Fruit fly (Drosophila melanogaster) whole organism, adult: ENCODE results near the gene Hrs.

Source experiments
- CG11617 ChIP-seq: fragments of 200-800 bp; sonication (Bioruptor generic); optimal IDR thresholded peaks from 2 replicates; lab custom pipeline; 2017; ENCODE audit warnings: mild to moderate bottlenecking, missing biosample characterization, missing genetic modification reagents, missing genetic modification characterization
- CG12768 ChIP-seq: fragments of 200-800 bp; sonication (Bioruptor generic); optimal IDR thresholded peaks from 2 replicates; lab custom pipeline; 2017; ENCODE audit warnings: missing biosample characterization, missing genetic modification characterization, mild to moderate bottlenecking, moderate library complexity, missing genetic modification reagents
- CG14711 ChIP-seq: fragments of 200-800 bp; sonication (Bioruptor generic); optimal IDR thresholded peaks from 2 replicates; lab custom pipeline; 2018; ENCODE audit warnings: missing biosample characterization, mild to moderate bottlenecking, missing genetic modification characterization, moderate library complexity
- CG1620 ChIP-seq: fragments of 200-800 bp; sonication (Bioruptor generic); optimal IDR thresholded peaks from 2 replicates; lab custom pipeline; 2016; ENCODE audit warnings: missing biosample characterization, missing genetic modification characterization
- CG33017 ChIP-seq: fragments of 200-800 bp; sonication (Bioruptor generic); optimal IDR thresholded peaks from 2 replicates; lab custom pipeline; 2018; ENCODE audit warnings: missing biosample characterization, mild to moderate bottlenecking, missing genetic modification characterization, moderate library complexity
- CG5204 ChIP-seq: fragments of 200-800 bp; sonication (Bioruptor generic); optimal IDR thresholded peaks from 2 replicates; lab custom pipeline; 2016; ENCODE audit warnings: missing biosample characterization, missing genetic modification characterization
- CG7045 ChIP-seq: fragments of 200-800 bp; sonication (Bioruptor generic); optimal IDR thresholded peaks from 2 replicates; lab custom pipeline; 2017; ENCODE audit warnings: missing biosample characterization, mild to moderate bottlenecking, missing genetic modification characterization
- CG7101 ChIP-seq: fragments of 200-800 bp; sonication (Bioruptor generic); optimal IDR thresholded peaks from 2 replicates; lab custom pipeline; 2018; ENCODE audit warnings: missing biosample characterization, mild to moderate bottlenecking, missing genetic modification characterization, moderate library complexity
- Clk ChIP-seq: fragments of 200-800 bp; sonication (Bioruptor generic); optimal IDR thresholded peaks from 2 replicates; lab custom pipeline; 2017; ENCODE audit warnings: missing biosample characterization, missing genetic modification characterization
- Crg-1 ChIP-seq: fragments of 200-800 bp; sonication (Bioruptor generic); optimal IDR thresholded peaks from 2 replicates; lab custom pipeline; 2016; ENCODE audit warnings: missing biosample characterization, missing genetic modification characterization
- Hr96 ChIP-seq: fragments of 200-800 bp; sonication (Bioruptor generic); optimal IDR thresholded peaks from 2 replicates; lab custom pipeline; 2016; ENCODE audit warnings: missing biosample characterization, missing genetic modification characterization
- Mnt ChIP-seq: fragments of 200-800 bp; sonication (Bioruptor generic); optimal IDR thresholded peaks from 2 replicates; lab custom pipeline; 2016; ENCODE audit warnings: missing biosample characterization, mild to moderate bottlenecking, missing genetic modification characterization
- bab1 ChIP-seq: fragments of 200-800 bp; sonication (Bioruptor generic); optimal IDR thresholded peaks from 3 replicates; lab custom pipeline; 2019; ENCODE audit warnings: missing biosample characterization, mild to moderate bottlenecking, missing genetic modification characterization, moderate library complexity
- cic ChIP-seq: fragments of 200-800 bp; sonication (Bioruptor generic); optimal IDR thresholded peaks from 2 replicates; lab custom pipeline; 2017; ENCODE audit warnings: missing biosample characterization, mild to moderate bottlenecking, missing genetic modification characterization, moderate library complexity
- cnc ChIP-seq, 2 experiments: fragments of >200 bp; optimal IDR thresholded peaks; 2 replicates each; lab custom pipeline; 2017
- kay ChIP-seq: fragments of 200-800 bp; sonication (Bioruptor generic); peaks from one replicate; lab custom pipeline; 2016; ENCODE audit warnings: missing biosample characterization, missing genetic modification characterization, borderline replicate concordance
- ovo ChIP-seq: fragments of 200-800 bp; sonication (Bioruptor generic); optimal IDR thresholded peaks from 2 replicates; lab custom pipeline; 2016; ENCODE audit warnings: missing biosample characterization, missing genetic modification characterization
- pad ChIP-seq: fragments of 200-800 bp; sonication (Bioruptor generic); optimal IDR thresholded peaks from 3 replicates; lab custom pipeline; 2017; ENCODE audit warnings: missing biosample characterization, missing genetic modification characterization, mild to moderate bottlenecking, moderate library complexity, missing genetic modification reagents
- tj ChIP-seq: fragments of 200-800 bp; sonication (Bioruptor generic); optimal IDR thresholded peaks from 3 replicates; lab custom pipeline; 2017; ENCODE audit warnings: missing biosample characterization, mild to moderate bottlenecking, missing genetic modification characterization, moderate library complexity
- toe ChIP-seq: fragments of 200-800 bp; sonication (Bioruptor generic); optimal IDR thresholded peaks from 2 replicates; lab custom pipeline; 2016; ENCODE audit warnings: missing biosample characterization, missing genetic modification characterization

Hrs gene

DNA sequence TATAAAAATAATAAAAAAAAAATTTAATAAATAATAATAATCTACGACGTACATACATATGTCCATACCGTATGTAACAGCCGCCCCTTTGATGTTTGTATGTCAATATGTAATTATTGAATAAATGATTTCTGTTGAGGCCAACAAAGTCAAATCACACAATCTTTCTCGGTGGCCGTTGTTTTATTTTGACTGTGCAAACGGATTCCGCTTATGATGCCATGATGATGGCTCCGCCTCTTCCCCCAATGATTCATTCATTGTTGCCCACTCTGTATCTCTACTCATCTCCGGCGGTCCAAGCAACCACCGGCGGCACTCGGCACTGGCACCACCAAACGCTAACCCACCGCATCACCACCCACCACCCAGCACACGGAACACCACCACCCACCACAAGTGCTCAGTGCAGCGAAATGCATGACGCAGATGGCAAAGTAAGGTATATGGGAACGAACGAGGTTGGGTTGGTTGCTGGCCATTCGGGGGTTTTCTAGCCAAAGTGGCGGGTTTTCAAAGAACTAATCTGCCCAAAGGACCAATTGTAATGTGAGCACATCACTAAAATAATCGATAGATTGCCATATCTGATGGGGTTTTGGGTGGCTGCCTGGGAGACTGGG is 9.5 kb downstream of the Hrs start:
- TF ChIP-seq tj (peak; percentile 40), Clk (peak; percentile 54), pad (GFP tag; lab: Kevin White, UChicago) (peak; percentile 27), bab1 (GFP tag; lab: Kevin White, UChicago) (peak; percentile 5), Mnt (GFP tag; lab: Kevin White, UChicago) (no peak), CG14711 (tag; lab: Kevin White, UChicago) (no peak), kay (GFP tag; lab: Kevin White, UChicago) (no peak), CG33017 (peak; percentile 40), Crg-1 (no peak), cnc (optimal IDR thresholded peaks at IDR 0.05; lab: Kevin White, UChicago) (no peak), CG1620 (no peak), CG11617 (GFP tag; lab: Kevin White, UChicago) (no peak), Hr96 (GFP tag; lab: Kevin White, UChicago) (no peak), CG12768 (GFP tag; lab: Kevin White, UChicago) (peak; percentile 80), cic (GFP tag; lab: Kevin White, UChicago) (peak; percentile 76), CG7101 (tag; lab: Kevin White, UChicago) (peak; percentile 21), CG7045 (peak; percentile 7), CG5204 (GFP tag; lab: Kevin White, UChicago) (no peak), toe (GFP tag; lab: Kevin White, UChicago) (no peak), ovo (GFP tag; lab: Kevin White, UChicago) (no peak)

DNA sequence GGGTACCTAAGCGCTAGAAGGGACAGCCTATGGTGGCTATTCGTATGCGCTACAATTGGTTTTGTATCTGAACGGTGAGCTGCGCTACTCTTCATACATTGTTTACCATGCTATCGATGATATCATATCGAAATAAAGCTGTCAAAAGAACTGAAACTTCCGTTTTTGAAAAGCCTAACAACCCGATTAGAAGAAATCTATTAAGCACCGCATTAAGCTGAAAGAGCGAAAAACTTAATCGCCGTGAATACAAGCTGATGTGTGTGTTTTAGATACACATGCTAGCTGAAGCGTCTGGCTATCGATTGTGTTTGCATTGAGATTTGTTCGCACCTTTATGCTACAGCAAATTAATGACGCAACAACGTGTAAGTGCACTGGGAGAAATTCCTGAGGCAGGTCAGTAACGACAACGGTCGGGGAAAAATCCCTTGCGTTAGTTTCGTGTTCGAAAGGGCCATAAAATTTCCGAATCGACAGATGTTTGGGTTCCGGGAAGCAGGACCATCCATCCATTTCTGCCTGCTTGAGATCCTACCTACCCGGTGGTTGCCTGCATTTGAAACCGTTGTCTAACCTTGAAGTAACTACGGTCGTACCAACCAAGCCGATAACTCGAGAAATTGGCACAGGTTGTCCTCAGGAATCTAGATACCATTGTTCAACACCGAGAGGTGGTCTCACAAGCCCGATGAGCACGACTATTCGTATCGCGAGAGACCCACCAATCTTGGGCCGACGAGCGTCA is 10.7 kb downstream of the Hrs start:
- TF ChIP-seq CG7045 = peak; percentile 53
- peak; percentile 86 for TF ChIP-seq CG33017
- TF ChIP-seq cic (GFP tag; lab: Kevin White, UChicago) = no peak
- no peak for TF ChIP-seq ovo (GFP tag; lab: Kevin White, UChicago)
- no peak for TF ChIP-seq bab1 (GFP tag; lab: Kevin White, UChicago)
- TF ChIP-seq CG7101 (tag; lab: Kevin White, UChicago) = peak; percentile 56
- TF ChIP-seq CG11617 (GFP tag; lab: Kevin White, UChicago) = peak; percentile 40
- peak; percentile 52 for TF ChIP-seq tj
- TF ChIP-seq pad (GFP tag; lab: Kevin White, UChicago) = no peak
- peak; percentile 32 for TF ChIP-seq Crg-1
- peak; percentile 36 for TF ChIP-seq CG12768 (GFP tag; lab: Kevin White, UChicago)
- TF ChIP-seq Clk = no peak
- no peak for TF ChIP-seq CG1620
- TF ChIP-seq CG5204 (GFP tag; lab: Kevin White, UChicago) = no peak
- peak; percentile 60 for TF ChIP-seq CG14711 (tag; lab: Kevin White, UChicago)
- TF ChIP-seq cnc (optimal IDR thresholded peaks at IDR 0.05; lab: Kevin White, UChicago) = no peak
- TF ChIP-seq toe (GFP tag; lab: Kevin White, UChicago) = peak; percentile 1
- no peak for TF ChIP-seq kay (GFP tag; lab: Kevin White, UChicago)
- peak; percentile 4 for TF ChIP-seq Hr96 (GFP tag; lab: Kevin White, UChicago)
- no peak for TF ChIP-seq Mnt (GFP tag; lab: Kevin White, UChicago)

dm6 chr2L:2751085-2751710 is 11.4 kb downstream of the Hrs start:
- TF ChIP-seq cic (GFP tag; lab: Kevin White, UChicago) (peak; percentile 91), Mnt (GFP tag; lab: Kevin White, UChicago) (peak; percentile 54), ovo (GFP tag; lab: Kevin White, UChicago) (peak; percentile 14), CG5204 (GFP tag; lab: Kevin White, UChicago) (no peak), Crg-1 (peak; percentile 23), CG1620 (no peak), kay (GFP tag; lab: Kevin White, UChicago) (no peak), CG14711 (tag; lab: Kevin White, UChicago) (peak; percentile 5), CG12768 (GFP tag; lab: Kevin White, UChicago) (peak; percentile 44)

dm6 chr2L:2751904-2752459 is 12.2 kb downstream of the Hrs start, which contains the start of gene Bacc:
Gene Bacc, plus strand, starts transcription at chr2L:2752445.
- peak; percentile 77 for TF ChIP-seq pad (GFP tag; lab: Kevin White, UChicago)
- peak; percentile 30 for TF ChIP-seq Mnt (GFP tag; lab: Kevin White, UChicago)
- TF ChIP-seq ovo (GFP tag; lab: Kevin White, UChicago) = peak; percentile 63
- peak; percentile 87 for TF ChIP-seq toe (GFP tag; lab: Kevin White, UChicago)
- TF ChIP-seq Crg-1 = peak; percentile 74
- peak; percentile 91 for TF ChIP-seq CG7101 (tag; lab: Kevin White, UChicago)
- TF ChIP-seq cic (GFP tag; lab: Kevin White, UChicago) = no peak
- peak; percentile 76 for TF ChIP-seq CG14711 (tag; lab: Kevin White, UChicago)
- TF ChIP-seq Hr96 (GFP tag; lab: Kevin White, UChicago) = peak; percentile 90
- peak; percentile 96 for TF ChIP-seq CG5204 (GFP tag; lab: Kevin White, UChicago)
- no peak for TF ChIP-seq kay (GFP tag; lab: Kevin White, UChicago)
- peak; percentile 87 for TF ChIP-seq CG33017
- TF ChIP-seq CG11617 (GFP tag; lab: Kevin White, UChicago) = peak; percentile 96
- TF ChIP-seq tj = peak; percentile 81
- peak; percentile 78 for TF ChIP-seq CG12768 (GFP tag; lab: Kevin White, UChicago)
- peak; percentile 89 for TF ChIP-seq bab1 (GFP tag; lab: Kevin White, UChicago)
- peak; percentile 76 for TF ChIP-seq CG1620
- no peak for TF ChIP-seq cnc (optimal IDR thresholded peaks at IDR 0.05; lab: Kevin White, UChicago)
- peak; percentile 84 for TF ChIP-seq Clk
- peak; percentile 93 for TF ChIP-seq CG7045
